Fruit fly (Drosophila melanogaster): ENCODE measurements around the gene CG33127.

DNA sequence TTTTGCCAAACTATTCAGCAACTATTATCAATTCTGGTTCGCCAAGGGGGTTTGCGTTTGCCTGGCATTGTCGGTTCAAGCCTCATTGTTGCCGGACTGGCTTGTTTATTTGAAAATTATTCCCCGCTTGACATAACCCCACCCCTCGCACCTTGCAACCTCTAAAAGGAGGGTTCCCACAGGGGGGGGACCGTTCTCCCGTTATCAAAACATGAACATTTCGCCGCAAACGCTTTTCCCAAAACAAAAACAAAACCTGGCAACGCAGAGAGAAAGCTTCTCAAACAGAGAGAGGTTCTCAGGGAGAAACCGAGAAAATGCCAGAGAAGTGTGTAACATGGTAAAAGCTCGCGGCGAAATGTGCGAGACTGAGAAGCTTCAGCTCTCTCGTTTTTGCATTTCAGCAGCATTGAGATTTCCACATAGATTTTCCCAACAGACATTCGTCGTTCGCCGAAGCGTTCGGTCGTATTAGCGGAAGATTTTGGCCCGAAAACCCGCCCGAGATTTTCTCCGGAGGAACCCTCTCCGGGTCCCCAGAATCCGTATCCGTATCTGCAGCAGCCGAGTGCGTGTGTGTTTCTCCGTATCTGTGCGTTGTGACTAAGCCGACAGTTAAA lies 12.0 kb upstream of the CG33127 start:
- TF ChIP-seq CG32121 (GFP tag; IDR thresholded peaks at IDR 0.05), result no peak; the same call in 1 of the 2 replicates
- TF ChIP-seq CG13204 (GFP tag; optimal IDR thresholded peaks at IDR 0.05), result no peak
- no peak for TF ChIP-seq Pif1A (GFP tag; optimal IDR thresholded peaks at IDR 0.05)
- TF ChIP-seq CG12605 (GFP tag; IDR thresholded peaks at IDR 0.05), result 0 out of 2 replicates have a peak, but pooled peaks have one; percentile 35
- no peak for TF ChIP-seq rn (GFP tag; IDR thresholded peaks at IDR 0.05)
- TF ChIP-seq CG10348 (GFP tag; IDR thresholded peaks at IDR 0.05), result no peak
- TF ChIP-seq Pif1B (GFP tag; optimal IDR thresholded peaks at IDR 0.05), result no peak
- TF ChIP-seq fd96Ca (GFP tag; IDR thresholded peaks at IDR 0.05), result 0 out of 3 replicates have a peak, but pooled peaks have one; percentile 14
- peak; percentile 50 for TF ChIP-seq Ets98B (GFP tag; IDR thresholded peaks at IDR 0.05)
- TF ChIP-seq CG34367 (tag; optimal IDR thresholded peaks at IDR 0.05), result no peak
- no peak for TF ChIP-seq CG8159 (tag; optimal IDR thresholded peaks at IDR 0.05)
- TF ChIP-seq Snoo (tag; optimal IDR thresholded peaks at IDR 0.05), result no peak
